Worm (Caenorhabditis elegans): Measurements from ENCODE around the gene emb-8.

DNA sequence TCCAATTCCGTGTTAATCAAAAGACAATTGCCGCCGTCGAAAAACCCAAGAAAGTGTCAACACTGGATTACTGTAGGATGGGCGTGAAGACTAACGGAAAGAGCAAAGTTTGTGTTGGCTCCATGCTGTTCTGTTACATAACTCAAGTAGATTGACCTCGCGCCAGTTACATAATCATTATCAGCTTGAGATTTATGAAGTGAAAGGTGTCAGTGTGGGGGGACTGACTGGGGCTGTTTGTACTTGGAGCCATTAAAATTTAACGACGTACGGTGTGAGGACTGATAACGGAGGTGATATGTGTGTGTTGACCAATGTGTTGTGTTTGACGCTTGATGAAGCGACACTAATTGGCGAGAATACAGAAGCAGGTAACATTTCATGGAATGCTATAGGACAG lies 52.7 kb downstream of the emb-8 start:
- no peak for TF ChIP-seq elt-3 (tag; optimal IDR thresholded peaks at IDR 0.05)
- no peak for TF ChIP-seq ZK546.5 (tag; optimal IDR thresholded peaks at IDR 0.05)
- TF ChIP-seq snpc-4 (tag; optimal IDR thresholded peaks at IDR 0.05), result no peak
- TF ChIP-seq elt-1 (tag; optimal IDR thresholded peaks at IDR 0.05), result no peak
